Fruit fly (Drosophila melanogaster): ENCODE data around the gene CG14321.

The CG14321 gene

dm6 chr3R:17684854-17685253, 48.5 kb upstream of the CG14321 start, which contains the start of the genes CG31251 and CG31360 (continued):
- no peak for TF ChIP-seq danr (GFP tag; IDR thresholded peaks at IDR 0.05)
- TF ChIP-seq CG18764 (GFP tag; optimal IDR thresholded peaks at IDR 0.05) = no peak
- no peak for TF ChIP-seq CG31224 (GFP tag; IDR thresholded peaks at IDR 0.05)
- TF ChIP-seq Abd-B (GFP tag; optimal IDR thresholded peaks at IDR 0.05) = no peak
- peak; percentile 95 for TF ChIP-seq CG34224 (GFP tag; IDR thresholded peaks at IDR 0.05; ENCODE audit: partially characterized antibody)
- no peak for TF ChIP-seq CG9932 (GFP tag; IDR thresholded peaks at IDR 0.05)
- TF ChIP-seq fd102C (GFP tag; optimal IDR thresholded peaks at IDR 0.05) = no peak
- no peak for TF ChIP-seq CG9876 (GFP tag; optimal IDR thresholded peaks at IDR 0.05)
- no peak for TF ChIP-seq HmgD (GFP tag; optimal IDR thresholded peaks at IDR 0.05)
- no peak for TF ChIP-seq ac (GFP tag; optimal IDR thresholded peaks at IDR 0.05)
- no peak for TF ChIP-seq Xbp1 (GFP tag; optimal IDR thresholded peaks at IDR 0.05)
- no peak for TF ChIP-seq Mrtf (GFP tag; IDR thresholded peaks at IDR 0.05)
- no peak for TF ChIP-seq lab (GFP tag; optimal IDR thresholded peaks at IDR 0.05)
- no peak for TF ChIP-seq schlank (tag; optimal IDR thresholded peaks at IDR 0.05)
- TF ChIP-seq nom (GFP tag; optimal IDR thresholded peaks at IDR 0.05) = no peak
- no peak for TF ChIP-seq CG11093 (GFP tag; IDR thresholded peaks at IDR 0.05)
- no peak for TF ChIP-seq shn (GFP tag; optimal IDR thresholded peaks at IDR 0.05)
- TF ChIP-seq slou (GFP tag; optimal IDR thresholded peaks at IDR 0.05) = no peak
- TF ChIP-seq sima (GFP tag; optimal IDR thresholded peaks at IDR 0.05) = no peak
- no peak for TF ChIP-seq org-1 (GFP tag; optimal IDR thresholded peaks at IDR 0.05)
- peak; percentile 51 for TF ChIP-seq CG12659 (GFP tag; optimal IDR thresholded peaks at IDR 0.05)
- TF ChIP-seq CG7372 (GFP tag; IDR thresholded peaks at IDR 0.05) = no peak
- no peak for TF ChIP-seq fd96Cb (tag; optimal IDR thresholded peaks at IDR 0.05)
- no peak for TF ChIP-seq CG7786 (GFP tag; optimal IDR thresholded peaks at IDR 0.05)
- peak; percentile 11 for TF ChIP-seq CG2712 (tag; optimal IDR thresholded peaks at IDR 0.05)
- no peak for TF ChIP-seq salm (tag; optimal IDR thresholded peaks at IDR 0.05)
- TF ChIP-seq gsb-n (tag; optimal IDR thresholded peaks at IDR 0.05) = no peak
- TF ChIP-seq Rfx (GFP tag; IDR thresholded peaks at IDR 0.05) = no peak
- TF ChIP-seq Eip74EF (GFP tag; optimal IDR thresholded peaks at IDR 0.05) = no peak
- 0 out of 4 replicates have a peak, but pooled peaks have one; percentile 61 for TF ChIP-seq chinmo (GFP tag; IDR thresholded peaks at IDR 0.05; ENCODE audit: partially characterized antibody)
- TF ChIP-seq CG8388 (GFP tag; optimal IDR thresholded peaks at IDR 0.05) = no peak
- TF ChIP-seq exex (tag; optimal IDR thresholded peaks at IDR 0.05) = no peak
- TF ChIP-seq eve (GFP tag; optimal IDR thresholded peaks at IDR 0.05) = no peak
- no peak for TF ChIP-seq Hr39 (optimal IDR thresholded peaks at IDR 0.05)
- TF ChIP-seq CG15269 (tag; optimal IDR thresholded peaks at IDR 0.05) = no peak
- TF ChIP-seq HLH54F (GFP tag; optimal IDR thresholded peaks at IDR 0.05) = no peak
- TF ChIP-seq fd3F (GFP tag; optimal IDR thresholded peaks at IDR 0.05) = no peak
- TF ChIP-seq bigmax (GFP tag; optimal IDR thresholded peaks at IDR 0.05) = no peak
- TF ChIP-seq Atf3 (GFP tag; optimal IDR thresholded peaks at IDR 0.05) = no peak
- TF ChIP-seq ind (GFP tag; optimal IDR thresholded peaks at IDR 0.05) = no peak
- TF ChIP-seq CG6791 (GFP tag; IDR thresholded peaks at IDR 0.05; ENCODE audit: partially characterized antibody) = peak; percentile 74
- TF ChIP-seq Myb (GFP tag; optimal IDR thresholded peaks at IDR 0.05) = no peak
- TF ChIP-seq MESR4 (GFP tag; optimal IDR thresholded peaks at IDR 0.05) = peak; percentile 15
- TF ChIP-seq CG17912 (GFP tag; optimal IDR thresholded peaks at IDR 0.05) = no peak
- peak; percentile 19 for TF ChIP-seq grau (tag; optimal IDR thresholded peaks at IDR 0.05)
- TF ChIP-seq Dfd (GFP tag; optimal IDR thresholded peaks at IDR 0.05) = no peak
- no peak for TF ChIP-seq CG16863 (GFP tag; optimal IDR thresholded peaks at IDR 0.05)
- no peak for TF ChIP-seq Oaz (GFP tag; IDR thresholded peaks at IDR 0.05)
- no peak for TF ChIP-seq Mad (GFP tag; optimal IDR thresholded peaks at IDR 0.05)
- peak; percentile 89 for TF ChIP-seq hb (GFP tag; IDR thresholded peaks at IDR 0.05; ENCODE audit: partially characterized antibody)
- TF ChIP-seq ttk (GFP tag; IDR thresholded peaks at IDR 0.05) = no peak
- peak; percentile 89 for TF ChIP-seq CG14860 (GFP tag; IDR thresholded peaks at IDR 0.05; ENCODE audit: partially characterized antibody)
